Worm (Caenorhabditis elegans) whole organism, young adult: ENCODE data around the gene cwp-1.

ENCODE experiments used
- C06A6.2 ChIP-seq: fragments of 200-800 bp; sonication (Bioruptor generic); conservative IDR thresholded peaks from 2 replicates; pipeline ENCODE4 v1.3.6; 2022; ENCODE audit warnings: missing genetic modification characterization, missing compliant biosample characterization
- C17E4.6 ChIP-seq: fragments of 200-800 bp; sonication (Bioruptor generic); IDR thresholded peaks from 2 replicates; pipeline ENCODE4 v1.3.6; 2022; ENCODE audit warnings: missing genetic modification reagents, missing genetic modification characterization, missing compliant biosample characterization
- F23B12.7 ChIP-seq: sonication (generic microtip); optimal IDR thresholded peaks from 2 replicates; lab custom pipeline; 2017; ENCODE audit warnings: missing genetic modification characterization, mild to moderate bottlenecking, missing compliant biosample characterization, antibody characterized with exemption, moderate library complexity; ENCODE audit not compliant: insufficient read depth
- F49E8.2 ChIP-seq: sonication (generic microtip); optimal IDR thresholded peaks from 3 replicates; lab custom pipeline; 2017; ENCODE audit warnings: missing genetic modification characterization, mild to moderate bottlenecking, missing compliant biosample characterization, antibody characterized with exemption, moderate library complexity; ENCODE audit not compliant: insufficient read depth
- F52B5.7 ChIP-seq: sonication (generic microtip); optimal IDR thresholded peaks from 2 replicates; lab custom pipeline; 2016; ENCODE audit warnings: mild to moderate bottlenecking, missing genetic modification characterization, missing compliant biosample characterization
- F57A8.1 ChIP-seq: fragments of 200-800 bp; sonication (Bioruptor generic); optimal IDR thresholded peaks from 2 replicates; lab custom pipeline; 2018; ENCODE audit warnings: mild to moderate bottlenecking, missing genetic modification characterization, moderate library complexity, missing compliant biosample characterization
- F57C9.4 ChIP-seq: sonication (generic microtip); optimal IDR thresholded peaks from 2 replicates; lab custom pipeline; 2017; ENCODE audit warnings: mild to moderate bottlenecking, missing genetic modification characterization, missing compliant biosample characterization
- Y53G8AR.9 ChIP-seq: fragments of 200-800 bp; sonication (Bioruptor generic); conservative IDR thresholded peaks from 2 replicates; pipeline ENCODE4 v1.3.6; 2022; ENCODE audit warnings: missing genetic modification reagents, missing genetic modification characterization, missing compliant biosample characterization
- Y95B8A.8 ChIP-seq: fragments of 200-800 bp; sonication (Bioruptor generic); IDR thresholded peaks from 2 replicates; pipeline ENCODE4 v1.3.6; 2022; ENCODE audit warnings: missing genetic modification reagents, missing genetic modification characterization, missing compliant biosample characterization
- aptf-3 ChIP-seq: fragments of 200-800 bp; sonication (Bioruptor generic); IDR thresholded peaks from 2 replicates; pipeline ENCODE4 v1.3.6; 2022; ENCODE audit warnings: missing genetic modification characterization, missing compliant biosample characterization
- athp-1 ChIP-seq: sonication (generic microtip); optimal IDR thresholded peaks from 2 replicates; lab custom pipeline; 2017; ENCODE audit warnings: mild to moderate bottlenecking, missing genetic modification characterization, missing compliant biosample characterization
- bed-1 ChIP-seq: fragments of 200-800 bp; sonication (Bioruptor generic); IDR thresholded peaks from 2 replicates; pipeline ENCODE4 v1.3.6; 2022; ENCODE audit warnings: missing genetic modification reagents, missing genetic modification characterization, missing compliant biosample characterization
- cebp-1 ChIP-seq, 2 experiments: fragments of 200-800 bp in 1 of 2; sonication (Bioruptor generic) in 1 of 2; sonication (generic microtip) in 1 of 2; IDR thresholded peaks in 1 of 2; optimal IDR thresholded peaks in 1 of 2; 2 replicates each; pipeline versions ENCODE4 v1.3.6 to Lab custom; 2017 to 2022; ENCODE audit warnings: missing compliant biosample characterization in 2 of 2, missing genetic modification characterization in 2 of 2, mild to moderate bottlenecking in 1 of 2, missing genetic modification reagents in 1 of 2, moderate library complexity in 1 of 2
- ceh-27 ChIP-seq: fragments of 200-800 bp; sonication (Bioruptor generic); optimal IDR thresholded peaks from 2 replicates; lab custom pipeline; 2018; ENCODE audit warnings: mild to moderate bottlenecking, missing genetic modification characterization, moderate library complexity, missing compliant biosample characterization
- ceh-40 ChIP-seq: fragments of 200-800 bp; sonication (Bioruptor generic); IDR thresholded peaks from 2 replicates; pipeline ENCODE4 v1.3.6; 2022; ENCODE audit warnings: missing genetic modification characterization, missing compliant biosample characterization
- ceh-58 ChIP-seq: fragments of 200-800 bp; sonication (Bioruptor generic); IDR thresholded peaks from 2 replicates; pipeline ENCODE4 v1.3.6; 2022; ENCODE audit warnings: missing genetic modification characterization, missing compliant biosample characterization
- ceh-91 ChIP-seq: fragments of 200-800 bp; sonication (Bioruptor generic); IDR thresholded peaks from 2 replicates; pipeline ENCODE4 v1.3.6; 2022; ENCODE audit warnings: missing genetic modification reagents, missing genetic modification characterization, missing compliant biosample characterization
- die-1 ChIP-seq: sonication (generic microtip); optimal IDR thresholded peaks from 2 replicates; lab custom pipeline; 2016; ENCODE audit warnings: missing genotype, mild to moderate bottlenecking, missing genetic modification characterization, missing compliant biosample characterization
- efl-1 ChIP-seq: fragments of 150-350 bp; optimal IDR thresholded peaks from 2 replicates; lab custom pipeline; 2014; ENCODE audit warnings: missing biosample characterization, missing genetic modification reagents, missing genetic modification characterization
- egrh-3 ChIP-seq: fragments of 200-800 bp; sonication (Bioruptor generic); IDR thresholded peaks from 2 replicates; pipeline ENCODE4 v1.3.6; 2022; ENCODE audit warnings: missing genetic modification reagents, missing genetic modification characterization, missing compliant biosample characterization
- him-1 ChIP-seq: sonication (generic microtip); optimal IDR thresholded peaks from 2 replicates; lab custom pipeline; 2016; ENCODE audit warnings: missing genotype, missing genetic modification reagents, missing genetic modification characterization, missing compliant biosample characterization
- hlh-12 ChIP-seq: sonication (generic microtip); optimal IDR thresholded peaks from 2 replicates; lab custom pipeline; 2016; ENCODE audit warnings: missing genetic modification characterization, missing compliant biosample characterization
- hlh-26 ChIP-seq: fragments of 200-800 bp; sonication (Bioruptor generic); conservative IDR thresholded peaks from 2 replicates; pipeline ENCODE4 v1.3.6; 2022; ENCODE audit warnings: missing genetic modification reagents, missing genetic modification characterization, missing compliant biosample characterization
- hmg-1.2 ChIP-seq: fragments of 200-800 bp; sonication (Bioruptor generic); IDR thresholded peaks from 2 replicates; pipeline ENCODE4 v1.3.6; 2022; ENCODE audit warnings: missing genetic modification reagents, missing genetic modification characterization, missing compliant biosample characterization
- hrde-1 ChIP-seq: sonication (generic microtip); optimal IDR thresholded peaks from 2 replicates; lab custom pipeline; 2016; ENCODE audit warnings: missing genetic modification characterization, mild to moderate bottlenecking, missing compliant biosample characterization, moderate library complexity, missing genotype, missing genetic modification reagents, borderline replicate concordance
- let-607 ChIP-seq, 2 experiments: fragments of 200-800 bp in 1 of 2; sonication (Bioruptor generic) in 1 of 2; sonication (generic microtip) in 1 of 2; optimal IDR thresholded peaks; 2 replicates each; lab custom pipeline; 2016 to 2018; ENCODE audit warnings: mild to moderate bottlenecking in 2 of 2, missing compliant biosample characterization in 2 of 2, missing genetic modification characterization in 2 of 2, moderate library complexity in 2 of 2, missing genotype in 1 of 2
- lsl-1 ChIP-seq: fragments of 200-800 bp; sonication (Bioruptor generic); optimal IDR thresholded peaks from 2 replicates; lab custom pipeline; 2018; ENCODE audit warnings: mild to moderate bottlenecking, missing genetic modification characterization, moderate library complexity, missing compliant biosample characterization
- madf-10 ChIP-seq: sonication (generic microtip); optimal IDR thresholded peaks from 2 replicates; lab custom pipeline; 2016; ENCODE audit warnings: mild to moderate bottlenecking, missing genetic modification characterization, missing compliant biosample characterization
- madf-3 ChIP-seq: fragments of 200-800 bp; sonication (Bioruptor generic); IDR thresholded peaks from 2 replicates; pipeline ENCODE4 v1.3.6; 2022; ENCODE audit warnings: missing genetic modification reagents, missing genetic modification characterization, missing compliant biosample characterization
- mel-28 ChIP-seq: sonication (generic microtip); optimal IDR thresholded peaks from 2 replicates; lab custom pipeline; 2016; ENCODE audit warnings: borderline replicate concordance, mild to moderate bottlenecking, missing genetic modification characterization, missing compliant biosample characterization
- mes-4 ChIP-seq: sonication (generic microtip); optimal IDR thresholded peaks from 2 replicates; lab custom pipeline; 2016; ENCODE audit warnings: missing genotype, missing genetic modification characterization, missing compliant biosample characterization
- mxl-1 ChIP-seq: sonication (generic microtip); optimal IDR thresholded peaks from 2 replicates; lab custom pipeline; 2016; ENCODE audit warnings: missing genetic modification characterization, missing compliant biosample characterization
- nfya-1 ChIP-seq: sonication (generic microtip); optimal IDR thresholded peaks from 2 replicates; lab custom pipeline; 2017; ENCODE audit warnings: antibody characterized with exemption, missing compliant biosample characterization, missing genetic modification characterization, borderline replicate concordance; ENCODE audit not compliant: insufficient read depth
- nfya-2 ChIP-seq: fragments of 200-800 bp; sonication (Bioruptor generic); IDR thresholded peaks from 2 replicates; pipeline ENCODE4 v1.3.6; 2022; ENCODE audit warnings: missing genetic modification reagents, missing genetic modification characterization, missing compliant biosample characterization
- nfyb-1 ChIP-seq: fragments of 200-800 bp; sonication (Bioruptor generic); IDR thresholded peaks from 2 replicates; pipeline ENCODE4 v1.3.6; 2022; ENCODE audit warnings: missing genetic modification reagents, missing genetic modification characterization, missing compliant biosample characterization
- pha-4 ChIP-seq: fragments of 150-350 bp; sonication (generic microtip); optimal IDR thresholded peaks from 2 replicates; lab custom pipeline; 2014; ENCODE audit warnings: missing biosample characterization, missing genetic modification reagents, missing genetic modification characterization
- rcor-1 ChIP-seq: fragments of 200-800 bp; sonication (Bioruptor generic); IDR thresholded peaks from 2 replicates; pipeline ENCODE4 v1.3.6; 2022; ENCODE audit warnings: missing genetic modification reagents, missing genetic modification characterization, missing compliant biosample characterization
- sdz-38 ChIP-seq: sonication (generic microtip); optimal IDR thresholded peaks from 2 replicates; lab custom pipeline; 2016; ENCODE audit warnings: missing genotype, missing genetic modification characterization, missing compliant biosample characterization
- somi-1 ChIP-seq: fragments of 200-800 bp; sonication (Bioruptor generic); optimal IDR thresholded peaks from 2 replicates; lab custom pipeline; 2018; ENCODE audit warnings: mild to moderate bottlenecking, missing genetic modification characterization, missing compliant biosample characterization
- tlf-1 ChIP-seq: fragments of 200-800 bp; sonication (Bioruptor generic); optimal IDR thresholded peaks from 2 replicates; lab custom pipeline; 2018; ENCODE audit warnings: mild to moderate bottlenecking, missing genetic modification characterization, missing compliant biosample characterization
- unc-62 ChIP-seq: fragments of 150-350 bp; optimal IDR thresholded peaks from 2 replicates; lab custom pipeline; 2014; ENCODE audit warnings: missing biosample characterization, missing genetic modification reagents, missing genetic modification characterization
- zfh-2 ChIP-seq: fragments of 200-800 bp; sonication (Bioruptor generic); conservative IDR thresholded peaks from 2 replicates; pipeline ENCODE4 v1.3.6; 2022; ENCODE audit warnings: missing genetic modification reagents, missing genetic modification characterization, missing compliant biosample characterization
- zim-3 ChIP-seq: sonication (generic microtip); optimal IDR thresholded peaks from 2 replicates; lab custom pipeline; 2017; ENCODE audit warnings: mild to moderate bottlenecking, missing genetic modification characterization, moderate library complexity, missing compliant biosample characterization
- ztf-18 ChIP-seq: sonication (generic microtip); optimal IDR thresholded peaks from 2 replicates; lab custom pipeline; 2016; ENCODE audit warnings: missing genotype, mild to moderate bottlenecking, missing genetic modification characterization, missing compliant biosample characterization

cwp-1 gene

ce11 chrV:4841179-4841578 is at the start of gene cwp-1:
TSS of gene cwp-1 (minus strand) at chrV:4841279.
- TF ChIP-seq ztf-18 (tag; lab: Kevin White, UChicago) (no peak), rcor-1 (no peak), hlh-12 (tag; lab: Kevin White, UChicago) (no peak), pha-4 (tag; lab: Kevin White, UChicago) (no peak), athp-1 (tag; lab: Kevin White, UChicago) (no peak), C17E4.6 (no peak), F52B5.7 (tag; lab: Kevin White, UChicago) (no peak), mel-28 (tag; lab: Kevin White, UChicago) (no peak), zfh-2 (no peak), sdz-38 (tag; lab: Kevin White, UChicago) (no peak), ceh-91 (GFP tag; lab: Robert Waterston, UW) (no peak), madf-10 (tag; lab: Kevin White, UChicago) (no peak), lsl-1 (GFP tag; lab: Kevin White, UChicago) (no peak), ceh-40 (GFP tag; lab: Robert Waterston, UW) (no peak)

- TF ChIP-seq hrde-1 (tag; lab: Kevin White, UChicago), result no peak
- peak; percentile 70; the same call in 1 of the 2 replicates for TF ChIP-seq egrh-3
- peak; percentile 81 for TF ChIP-seq zfh-2
- no peak for TF ChIP-seq mes-4 (tag; lab: Kevin White, UChicago)
- TF ChIP-seq mel-28 (tag; lab: Kevin White, UChicago), result no peak
Measured at ce11 chrV:4890781-4891180, 49.7 kb upstream of the cwp-1 start.

- TF ChIP-seq nfya-2 (GFP tag; lab: Robert Waterston, UW) (no peak), F57C9.4 (tag; lab: Kevin White, UChicago) (no peak), die-1 (no peak), lsl-1 (GFP tag; lab: Kevin White, UChicago) (peak; percentile 99), zim-3 (tag; lab: Kevin White, UChicago) (no peak), let-607 (tag; optimal IDR thresholded peaks at IDR 0.05; lab: Kevin White, UChicago) (no peak), nfyb-1 (GFP tag; lab: Robert Waterston, UW) (peak; percentile 59; the same call in 1 of the 2 replicates), F52B5.7 (tag; lab: Kevin White, UChicago) (no peak), aptf-3 (no peak), cebp-1 (GFP tag; IDR thresholded peaks at IDR 0.05; lab: Robert Waterston, UW) (no peak), cebp-1 (tag; optimal IDR thresholded peaks at IDR 0.05; lab: Kevin White, UChicago) (no peak), unc-62 (GFP tag; lab: Kevin White, UChicago) (no peak), nfya-1 (no peak), Y95B8A.8 (GFP tag; lab: Robert Waterston, UW) (peak; percentile 93), somi-1 (GFP tag; lab: Kevin White, UChicago) (no peak), hlh-26 (no peak), F57A8.1 (GFP tag; lab: Kevin White, UChicago) (no peak), madf-3 (GFP tag; lab: Robert Waterston, UW) (peak; percentile 92), C06A6.2 (GFP tag; lab: Robert Waterston, UW) (no peak), rcor-1 (peak; percentile 93), him-1 (tag; lab: Kevin White, UChicago) (peak; percentile 80), ztf-18 (tag; lab: Kevin White, UChicago) (peak; percentile 29), ceh-27 (no peak), mxl-1 (no peak), F49E8.2 (tag; lab: Kevin White, UChicago) (peak; percentile 91), ceh-58 (no peak), efl-1 (GFP tag; lab: Kevin White, UChicago) (peak; percentile 99), bed-1 (GFP tag; lab: Robert Waterston, UW) (no peak), Y53G8AR.9 (peak; percentile 78), F23B12.7 (tag; lab: Kevin White, UChicago) (no peak), hmg-1.2 (GFP tag; lab: Robert Waterston, UW) (peak; percentile 74), tlf-1 (GFP tag; lab: Kevin White, UChicago) (peak; percentile 92)
Measured at ce11 chrV:4889976-4890479, 48.9 kb upstream of the cwp-1 start, which contains the start of gene T19H12.2. TSS of gene T19H12.2 (plus strand) at chrV:4890429.
